Fruit fly (Drosophila melanogaster) whole organism, adult: Measurements from ENCODE around the gene Pbgs.

Source experiments
- CG11617 ChIP-seq: fragments of 200-800 bp; sonication (Bioruptor generic); optimal IDR thresholded peaks from 2 replicates; lab custom pipeline; 2017; ENCODE audit warnings: mild to moderate bottlenecking, missing biosample characterization, missing genetic modification reagents, missing genetic modification characterization
- CG12768 ChIP-seq: fragments of 200-800 bp; sonication (Bioruptor generic); optimal IDR thresholded peaks from 2 replicates; lab custom pipeline; 2017; ENCODE audit warnings: missing biosample characterization, missing genetic modification characterization, mild to moderate bottlenecking, moderate library complexity, missing genetic modification reagents
- CG14711 ChIP-seq: fragments of 200-800 bp; sonication (Bioruptor generic); optimal IDR thresholded peaks from 2 replicates; lab custom pipeline; 2018; ENCODE audit warnings: missing biosample characterization, mild to moderate bottlenecking, missing genetic modification characterization, moderate library complexity
- CG1620 ChIP-seq: fragments of 200-800 bp; sonication (Bioruptor generic); optimal IDR thresholded peaks from 2 replicates; lab custom pipeline; 2016; ENCODE audit warnings: missing biosample characterization, missing genetic modification characterization
- CG33017 ChIP-seq: fragments of 200-800 bp; sonication (Bioruptor generic); optimal IDR thresholded peaks from 2 replicates; lab custom pipeline; 2018; ENCODE audit warnings: missing biosample characterization, mild to moderate bottlenecking, missing genetic modification characterization, moderate library complexity
- CG5204 ChIP-seq: fragments of 200-800 bp; sonication (Bioruptor generic); optimal IDR thresholded peaks from 2 replicates; lab custom pipeline; 2016; ENCODE audit warnings: missing biosample characterization, missing genetic modification characterization
- CG7045 ChIP-seq: fragments of 200-800 bp; sonication (Bioruptor generic); optimal IDR thresholded peaks from 2 replicates; lab custom pipeline; 2017; ENCODE audit warnings: missing biosample characterization, mild to moderate bottlenecking, missing genetic modification characterization
- CG7101 ChIP-seq: fragments of 200-800 bp; sonication (Bioruptor generic); optimal IDR thresholded peaks from 2 replicates; lab custom pipeline; 2018; ENCODE audit warnings: missing biosample characterization, mild to moderate bottlenecking, missing genetic modification characterization, moderate library complexity
- Clk ChIP-seq: fragments of 200-800 bp; sonication (Bioruptor generic); optimal IDR thresholded peaks from 2 replicates; lab custom pipeline; 2017; ENCODE audit warnings: missing biosample characterization, missing genetic modification characterization
- Crg-1 ChIP-seq: fragments of 200-800 bp; sonication (Bioruptor generic); optimal IDR thresholded peaks from 2 replicates; lab custom pipeline; 2016; ENCODE audit warnings: missing biosample characterization, missing genetic modification characterization
- Hr96 ChIP-seq: fragments of 200-800 bp; sonication (Bioruptor generic); optimal IDR thresholded peaks from 2 replicates; lab custom pipeline; 2016; ENCODE audit warnings: missing biosample characterization, missing genetic modification characterization
- Mnt ChIP-seq: fragments of 200-800 bp; sonication (Bioruptor generic); optimal IDR thresholded peaks from 2 replicates; lab custom pipeline; 2016; ENCODE audit warnings: missing biosample characterization, mild to moderate bottlenecking, missing genetic modification characterization
- bab1 ChIP-seq: fragments of 200-800 bp; sonication (Bioruptor generic); optimal IDR thresholded peaks from 3 replicates; lab custom pipeline; 2019; ENCODE audit warnings: missing biosample characterization, mild to moderate bottlenecking, missing genetic modification characterization, moderate library complexity
- cic ChIP-seq: fragments of 200-800 bp; sonication (Bioruptor generic); optimal IDR thresholded peaks from 2 replicates; lab custom pipeline; 2017; ENCODE audit warnings: missing biosample characterization, mild to moderate bottlenecking, missing genetic modification characterization, moderate library complexity
- cnc ChIP-seq, 2 experiments: fragments of >200 bp; optimal IDR thresholded peaks; 2 replicates each; lab custom pipeline; 2017
- kay ChIP-seq: fragments of 200-800 bp; sonication (Bioruptor generic); peaks from one replicate; lab custom pipeline; 2016; ENCODE audit warnings: missing biosample characterization, missing genetic modification characterization, borderline replicate concordance
- ovo ChIP-seq: fragments of 200-800 bp; sonication (Bioruptor generic); optimal IDR thresholded peaks from 2 replicates; lab custom pipeline; 2016; ENCODE audit warnings: missing biosample characterization, missing genetic modification characterization
- pad ChIP-seq: fragments of 200-800 bp; sonication (Bioruptor generic); optimal IDR thresholded peaks from 3 replicates; lab custom pipeline; 2017; ENCODE audit warnings: missing biosample characterization, missing genetic modification characterization, mild to moderate bottlenecking, moderate library complexity, missing genetic modification reagents
- tj ChIP-seq: fragments of 200-800 bp; sonication (Bioruptor generic); optimal IDR thresholded peaks from 3 replicates; lab custom pipeline; 2017; ENCODE audit warnings: missing biosample characterization, mild to moderate bottlenecking, missing genetic modification characterization, moderate library complexity
- toe ChIP-seq: fragments of 200-800 bp; sonication (Bioruptor generic); optimal IDR thresholded peaks from 2 replicates; lab custom pipeline; 2016; ENCODE audit warnings: missing biosample characterization, missing genetic modification characterization

Gene Pbgs

dm6 chr3L:12265526-12266342 lies 5.4 kb downstream of the Pbgs start:
- TF ChIP-seq CG12768 (GFP tag; lab: Kevin White, UChicago), result peak; percentile 5
- TF ChIP-seq CG14711 (tag; lab: Kevin White, UChicago), result no peak
- TF ChIP-seq ovo, result peak; percentile 25
- TF ChIP-seq pad (GFP tag; lab: Kevin White, UChicago), result peak; percentile 7
- peak; percentile 26 for TF ChIP-seq CG33017 (tag; lab: Kevin White, UChicago)
- TF ChIP-seq tj (GFP tag; lab: Kevin White, UChicago), result peak; percentile 60
- TF ChIP-seq kay (GFP tag; lab: Kevin White, UChicago), result no peak
- peak; percentile 64 to 74 for TF ChIP-seq cnc (optimal IDR thresholded peaks at IDR 0.05; lab: Kevin White, UChicago)
- no peak for TF ChIP-seq CG5204 (GFP tag; lab: Kevin White, UChicago)
- TF ChIP-seq CG7045 (GFP tag; lab: Kevin White, UChicago), result no peak
- no peak for TF ChIP-seq bab1
- TF ChIP-seq cic (GFP tag; lab: Kevin White, UChicago), result peak; percentile 6
- TF ChIP-seq Hr96 (GFP tag; lab: Kevin White, UChicago), result no peak
- TF ChIP-seq Mnt, result no peak
- no peak for TF ChIP-seq CG11617
- TF ChIP-seq CG7101 (tag; lab: Kevin White, UChicago), result no peak

- TF ChIP-seq Hr96 (GFP tag; lab: Kevin White, UChicago) (peak; percentile 12), cic (GFP tag; lab: Kevin White, UChicago) (peak; percentile 93), Mnt (peak; percentile 9), CG33017 (tag; lab: Kevin White, UChicago) (peak; percentile 17), Clk (no peak), kay (GFP tag; lab: Kevin White, UChicago) (no peak), ovo (peak; percentile 6), tj (GFP tag; lab: Kevin White, UChicago) (no peak), CG12768 (GFP tag; lab: Kevin White, UChicago) (peak; percentile 44), bab1 (no peak), cnc (optimal IDR thresholded peaks at IDR 0.05; lab: Kevin White, UChicago) (no peak), pad (GFP tag; lab: Kevin White, UChicago) (no peak), toe (GFP tag; lab: Kevin White, UChicago) (no peak), CG7101 (tag; lab: Kevin White, UChicago) (no peak), CG5204 (GFP tag; lab: Kevin White, UChicago) (no peak), CG7045 (GFP tag; lab: Kevin White, UChicago) (no peak), Crg-1 (GFP tag; lab: Kevin White, UChicago) (no peak), CG1620 (no peak), CG11617 (no peak), CG14711 (tag; lab: Kevin White, UChicago) (no peak)
These were observed 12.4 kb downstream of the Pbgs start for dm6 chr3L:12258698-12259097.

dm6 chr3L:12227219-12227618 lies 43.9 kb downstream of the Pbgs start:
- no peak for TF ChIP-seq pad (GFP tag; lab: Kevin White, UChicago)
- no peak for TF ChIP-seq cnc (optimal IDR thresholded peaks at IDR 0.05; lab: Kevin White, UChicago)
- TF ChIP-seq Hr96 (GFP tag; lab: Kevin White, UChicago), result no peak
- no peak for TF ChIP-seq CG14711 (tag; lab: Kevin White, UChicago)
- no peak for TF ChIP-seq CG7101 (tag; lab: Kevin White, UChicago)
- no peak for TF ChIP-seq CG33017 (tag; lab: Kevin White, UChicago)
- TF ChIP-seq CG12768 (GFP tag; lab: Kevin White, UChicago), result no peak
- TF ChIP-seq Mnt, result no peak

dm6 chr3L:12223635-12224016 lies 47.5 kb downstream of the Pbgs start:
- peak; percentile 8 for TF ChIP-seq CG14711 (tag; lab: Kevin White, UChicago)
- TF ChIP-seq CG11617, result no peak
- TF ChIP-seq CG1620, result no peak
- TF ChIP-seq CG5204 (GFP tag; lab: Kevin White, UChicago), result no peak
- no peak for TF ChIP-seq ovo
- no peak for TF ChIP-seq Crg-1 (GFP tag; lab: Kevin White, UChicago)

dm6 chr3L:12222945-12223634 lies 48.1 kb downstream of the Pbgs start:
- TF ChIP-seq kay (GFP tag; lab: Kevin White, UChicago) (peak; percentile 49), CG14711 (tag; lab: Kevin White, UChicago) (no peak), Clk (no peak), cic (GFP tag; lab: Kevin White, UChicago) (no peak), Hr96 (GFP tag; lab: Kevin White, UChicago) (peak; percentile 9), CG7101 (tag; lab: Kevin White, UChicago) (peak; percentile 28), CG5204 (GFP tag; lab: Kevin White, UChicago) (no peak), bab1 (no peak), toe (GFP tag; lab: Kevin White, UChicago) (peak; percentile 12), pad (GFP tag; lab: Kevin White, UChicago) (no peak), CG33017 (tag; lab: Kevin White, UChicago) (peak; percentile 12), cnc (optimal IDR thresholded peaks at IDR 0.05; lab: Kevin White, UChicago) (no peak), CG7045 (GFP tag; lab: Kevin White, UChicago) (no peak), CG1620 (no peak), Crg-1 (GFP tag; lab: Kevin White, UChicago) (no peak), ovo (no peak), Mnt (no peak), tj (GFP tag; lab: Kevin White, UChicago) (no peak), CG11617 (no peak), CG12768 (GFP tag; lab: Kevin White, UChicago) (no peak)
